Worm (Caenorhabditis elegans) whole organism, L4 larva: ENCODE results near the gene mrp-4.
A peak's percentile ranks its signal among the peaks of the same experiment; 100 is the strongest.

Source experiments
- F44E2.7 ChIP-seq: fragments of 200-800 bp; sonication (Bioruptor generic); IDR thresholded peaks from 2 replicates; pipeline ENCODE4 v2.1.2; 2022; ENCODE audit warnings: missing genetic modification characterization, missing compliant biosample characterization
- Y105C5A.15 ChIP-seq: fragments of 200-800 bp; sonication (Bioruptor generic); IDR thresholded peaks from 2 replicates; pipeline ENCODE4 v1.3.6; 2022; ENCODE audit warnings: missing genetic modification characterization, missing compliant biosample characterization
- aha-1 ChIP-seq: fragments of 150-350 bp; peaks from one replicate; lab custom pipeline; 2014; ENCODE audit warnings: missing biosample characterization, missing genetic modification characterization
- arid-1 ChIP-seq: fragments of 200-800 bp; sonication (Bioruptor generic); conservative IDR thresholded peaks from 2 replicates; pipeline ENCODE4 v1.3.6; 2022; ENCODE audit warnings: missing genetic modification reagents, missing genetic modification characterization, missing compliant biosample characterization
- ceh-28 ChIP-seq: fragments of 150-350 bp; optimal IDR thresholded peaks from 2 replicates; lab custom pipeline; 2014; ENCODE audit warnings: missing biosample characterization, missing genetic modification reagents, missing genetic modification characterization
- ceh-32 ChIP-seq: sonication (generic microtip); optimal IDR thresholded peaks from 2 replicates; lab custom pipeline; 2016; ENCODE audit warnings: mild to moderate bottlenecking, missing genetic modification characterization, missing compliant biosample characterization; ENCODE audit not compliant: poor library complexity
- ceh-82 ChIP-seq: sonication (generic microtip); optimal IDR thresholded peaks from 2 replicates; lab custom pipeline; 2017; ENCODE audit warnings: missing biosample characterization, missing genetic modification characterization
- ctbp-1 ChIP-seq: fragments of 200-800 bp; sonication (Bioruptor generic); IDR thresholded peaks from 2 replicates; pipeline ENCODE4 v1.3.6; 2022; ENCODE audit warnings: missing genetic modification reagents, missing genetic modification characterization, missing compliant biosample characterization
- daf-12 ChIP-seq: fragments of 150-350 bp; optimal IDR thresholded peaks from 2 replicates; lab custom pipeline; 2014; ENCODE audit warnings: missing biosample characterization, missing genetic modification reagents, missing genetic modification characterization
- daf-16 ChIP-seq, 3 experiments: sonication (generic microtip); optimal IDR thresholded peaks; 2 replicates each; lab custom pipeline; 2016 to 2017; ENCODE audit warnings: missing genetic modification characterization in 3 of 3, missing genetic modification reagents in 3 of 3, mild to moderate bottlenecking in 2 of 3, missing compliant biosample characterization in 2 of 3, missing biosample characterization in 1 of 3, moderate library complexity in 1 of 3
- dmd-6 ChIP-seq: fragments of 200-800 bp; sonication (Bioruptor generic); IDR thresholded peaks from 2 replicates; pipeline ENCODE4 v1.3.6; 2022; ENCODE audit warnings: missing genetic modification reagents, missing genetic modification characterization, missing compliant biosample characterization
- dmd-8 ChIP-seq: fragments of 200-800 bp; sonication (Bioruptor generic); IDR thresholded peaks from 2 replicates; pipeline ENCODE4 v1.3.6; 2022; ENCODE audit warnings: missing genetic modification characterization, missing compliant biosample characterization
- dpl-1 ChIP-seq: fragments of 150-350 bp; optimal IDR thresholded peaks from 2 replicates; lab custom pipeline; 2014; ENCODE audit warnings: missing biosample characterization, missing genetic modification reagents, missing genetic modification characterization
- dve-1 ChIP-seq: sonication (generic microtip); optimal IDR thresholded peaks from 2 replicates; lab custom pipeline; 2017; ENCODE audit warnings: antibody characterized with exemption, mild to moderate bottlenecking, missing genetic modification characterization, missing compliant biosample characterization; ENCODE audit not compliant: insufficient read depth
- fkh-10 ChIP-seq: fragments of 150-350 bp; optimal IDR thresholded peaks from 2 replicates; lab custom pipeline; 2014; ENCODE audit warnings: missing biosample characterization, missing genetic modification reagents, missing genetic modification characterization
- fos-1 ChIP-seq: fragments of 150-350 bp; optimal IDR thresholded peaks from 2 replicates; lab custom pipeline; 2014; ENCODE audit warnings: missing biosample characterization, missing genetic modification characterization
- gei-8 ChIP-seq: fragments of 200-800 bp; sonication (Bioruptor generic); optimal IDR thresholded peaks from 2 replicates; lab custom pipeline; 2018; ENCODE audit warnings: mild to moderate bottlenecking, missing genetic modification characterization, missing compliant biosample characterization
- hlh-11 ChIP-seq: fragments of 200-800 bp; sonication (Bioruptor generic); optimal IDR thresholded peaks from 2 replicates; lab custom pipeline; 2018; ENCODE audit warnings: mild to moderate bottlenecking, missing genetic modification characterization, missing compliant biosample characterization
- hlh-30 ChIP-seq: sonication (generic microtip); optimal IDR thresholded peaks from 2 replicates; lab custom pipeline; 2017; ENCODE audit warnings: antibody characterized with exemption, mild to moderate bottlenecking, missing genetic modification characterization, missing compliant biosample characterization; ENCODE audit not compliant: insufficient read depth
- hmg-1.1 ChIP-seq: fragments of 200-800 bp; sonication (Bioruptor generic); IDR thresholded peaks from 2 replicates; pipeline ENCODE4 v1.3.6; 2022; ENCODE audit warnings: missing genetic modification reagents, missing genetic modification characterization, missing compliant biosample characterization
- jun-1 ChIP-seq: fragments of 150-350 bp; optimal IDR thresholded peaks from 2 replicates; lab custom pipeline; 2014; ENCODE audit warnings: missing biosample characterization, missing genetic modification reagents, missing genetic modification characterization
- lin-29 ChIP-seq: fragments of 200-800 bp; sonication (Bioruptor generic); IDR thresholded peaks from 2 replicates; pipeline ENCODE4 v1.3.6; 2022; ENCODE audit warnings: missing genetic modification reagents, missing genetic modification characterization, missing compliant biosample characterization
- lsy-2 ChIP-seq, 2 experiments: fragments of 150-350 bp in 1 of 2; sonication (generic microtip) in 1 of 2; optimal IDR thresholded peaks; 2 replicates each; lab custom pipeline; 2014 to 2017; ENCODE audit warnings: missing biosample characterization in 2 of 2, missing genetic modification characterization in 2 of 2
- madf-9 ChIP-seq: fragments of 200-800 bp; sonication (Bioruptor generic); conservative IDR thresholded peaks from 2 replicates; pipeline ENCODE4 v1.3.6; 2022; ENCODE audit warnings: missing genetic modification reagents, missing genetic modification characterization, missing compliant biosample characterization
- mdl-1 ChIP-seq, 2 experiments: fragments of 150-350 bp in 1 of 2; sonication (generic microtip) in 1 of 2; optimal IDR thresholded peaks; 2 replicates each; lab custom pipeline; 2014 to 2017; ENCODE audit warnings: missing biosample characterization in 2 of 2, missing genetic modification characterization in 2 of 2
- mes-2 ChIP-seq: sonication (generic microtip); optimal IDR thresholded peaks from 2 replicates; lab custom pipeline; 2016; ENCODE audit warnings: missing genotype, mild to moderate bottlenecking, missing genetic modification characterization, missing compliant biosample characterization; ENCODE audit not compliant: poor library complexity, severe bottlenecking
- mxl-3 ChIP-seq: fragments of 200-800 bp; sonication (Bioruptor generic); optimal IDR thresholded peaks from 2 replicates; lab custom pipeline; 2018; ENCODE audit warnings: mild to moderate bottlenecking, missing genetic modification characterization, missing compliant biosample characterization
- nhr-10 ChIP-seq: fragments of 150-350 bp; optimal IDR thresholded peaks from 2 replicates; lab custom pipeline; 2014; ENCODE audit warnings: missing biosample characterization, missing genetic modification characterization
- nhr-25 ChIP-seq: sonication (generic microtip); optimal IDR thresholded peaks from 2 replicates; lab custom pipeline; 2017; ENCODE audit warnings: missing genetic modification characterization, mild to moderate bottlenecking, missing compliant biosample characterization, antibody characterized with exemption, moderate library complexity, borderline replicate concordance; ENCODE audit not compliant: insufficient read depth
- nhr-28 ChIP-seq: fragments of 150-350 bp; optimal IDR thresholded peaks from 2 replicates; lab custom pipeline; 2014; ENCODE audit warnings: missing biosample characterization, missing genetic modification characterization
- nhr-77 ChIP-seq: fragments of 150-350 bp; optimal IDR thresholded peaks from 2 replicates; lab custom pipeline; 2014; ENCODE audit warnings: missing biosample characterization, missing genetic modification characterization
- pqm-1 ChIP-seq: sonication (generic microtip); optimal IDR thresholded peaks from 2 replicates; lab custom pipeline; 2017; ENCODE audit warnings: missing biosample characterization, missing genetic modification characterization
- rbr-2 ChIP-seq: sonication (generic microtip); optimal IDR thresholded peaks from 2 replicates; lab custom pipeline; 2016; ENCODE audit warnings: missing genotype, missing genetic modification characterization, missing compliant biosample characterization
- set-16 ChIP-seq: fragments of 200-800 bp; sonication (Bioruptor generic); IDR thresholded peaks from 2 replicates; pipeline ENCODE4 v1.3.6; 2022; ENCODE audit warnings: missing genetic modification reagents, missing genetic modification characterization, missing compliant biosample characterization
- snpc-1.2 ChIP-seq: fragments of 200-800 bp; sonication (Bioruptor generic); IDR thresholded peaks from 2 replicates; pipeline ENCODE4 v1.3.6; 2022; ENCODE audit warnings: missing genetic modification reagents, missing genetic modification characterization, missing compliant biosample characterization
- spr-3 ChIP-seq: fragments of 200-800 bp; sonication (Bioruptor generic); optimal IDR thresholded peaks from 2 replicates; lab custom pipeline; 2018; ENCODE audit warnings: mild to moderate bottlenecking, missing genetic modification characterization, missing compliant biosample characterization
- unc-39 ChIP-seq: sonication (generic microtip); optimal IDR thresholded peaks from 2 replicates; lab custom pipeline; 2017; ENCODE audit warnings: missing biosample characterization, missing genetic modification characterization
- unc-62 ChIP-seq, 3 experiments: fragments of 150-350 bp in 1 of 3; sonication (generic microtip); optimal IDR thresholded peaks in 2 of 3; peaks in 1 of 3; 1 replicate in 1 of 3; 2 replicates in 2 of 3; lab custom pipeline; 2014 to 2017; ENCODE audit warnings: missing biosample characterization in 3 of 3, missing genetic modification characterization in 3 of 3, missing genetic modification reagents in 3 of 3, missing genotype in 1 of 3
- vab-7 ChIP-seq: fragments of 200-800 bp; sonication (Bioruptor generic); IDR thresholded peaks from 2 replicates; pipeline ENCODE4 v1.3.6; 2022; ENCODE audit warnings: missing genetic modification reagents, missing genetic modification characterization, missing compliant biosample characterization
- zfp-3 ChIP-seq: fragments of 200-800 bp; sonication (Bioruptor generic); conservative IDR thresholded peaks from 2 replicates; pipeline ENCODE4 v1.3.6; 2022; ENCODE audit warnings: missing genetic modification reagents, missing genetic modification characterization, missing compliant biosample characterization
- zip-11 ChIP-seq: fragments of 200-800 bp; sonication (Bioruptor generic); IDR thresholded peaks from 2 replicates; pipeline ENCODE4 v1.3.6; 2022; ENCODE audit warnings: missing genetic modification characterization, missing compliant biosample characterization
- ztf-7 ChIP-seq: fragments of 150-350 bp; optimal IDR thresholded peaks from 2 replicates; lab custom pipeline; 2014; ENCODE audit warnings: missing biosample characterization, missing genetic modification characterization

The mrp-4 gene

DNA sequence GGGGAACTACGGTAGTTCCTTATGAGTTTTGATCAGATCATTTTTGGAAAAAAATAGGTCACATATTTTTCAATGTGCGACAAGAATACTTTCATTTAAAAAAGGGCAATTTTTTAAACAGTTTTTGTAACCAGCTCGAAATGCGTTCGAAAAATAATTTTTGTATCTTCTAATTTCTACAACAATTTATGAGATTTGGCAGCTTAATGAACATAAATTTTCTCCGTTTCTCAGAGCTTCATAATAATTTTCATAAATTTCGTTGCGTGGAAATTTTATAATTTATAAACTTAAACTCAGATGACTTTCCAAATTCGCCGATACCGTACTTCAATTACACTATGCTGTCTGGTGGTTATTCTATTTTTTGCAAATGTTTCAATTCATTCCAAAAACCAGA, 10.8 kb downstream of the mrp-4 start, which contains the start of gene F21G4.3:
F21G4.3 (plus strand) TSS at position 301 of the 400 bp plus-strand sequence.
- TF ChIP-seq set-16 (GFP tag; lab: Robert Waterston, UW) (no peak), dmd-6 (GFP tag; lab: Robert Waterston, UW) (no peak), hmg-1.1 (no peak), pqm-1 (tag; lab: Kevin White, UChicago) (no peak), snpc-1.2 (GFP tag; lab: Robert Waterston, UW) (no peak), spr-3 (no peak), zip-11 (GFP tag; lab: Robert Waterston, UW) (no peak), Y105C5A.15 (no peak), F44E2.7 (no peak)

DNA sequence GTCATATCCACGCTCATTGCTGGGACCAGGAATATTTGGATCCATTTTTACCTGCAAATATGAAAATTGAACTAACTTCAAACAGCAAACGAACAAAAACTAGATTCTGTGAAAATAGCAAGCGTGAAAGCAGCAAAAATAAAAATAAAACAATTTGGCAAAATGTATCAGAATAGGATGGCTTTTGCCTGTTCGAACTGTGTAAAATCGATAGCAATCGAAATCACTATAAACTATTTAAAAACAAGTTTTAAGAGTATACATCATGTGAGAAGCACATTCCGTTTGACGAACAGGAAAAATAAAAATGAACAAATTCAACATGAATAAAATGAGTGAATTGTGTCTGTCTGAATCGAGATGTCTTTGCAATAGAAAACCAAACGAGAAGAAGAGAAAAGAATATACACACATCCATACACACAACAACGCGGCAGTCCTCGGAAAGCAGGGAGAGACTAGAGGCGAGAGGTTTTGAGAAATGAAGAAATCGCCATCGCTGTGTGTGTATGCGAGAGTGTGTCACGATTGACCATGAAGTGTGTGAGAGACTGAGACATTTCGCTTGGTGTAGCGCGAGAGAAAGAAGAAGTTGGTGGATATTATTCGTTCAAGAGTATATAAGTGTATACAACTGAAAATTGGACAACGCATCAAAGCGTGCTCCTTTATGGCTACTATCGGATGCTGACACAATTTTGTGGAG, 15.5 kb downstream of the mrp-4 start, which contains the start of gene phf-34:
phf-34 (minus strand) TSS at position 51 of the 706 bp plus-strand sequence.
- 0 out of 2 replicates have a peak, but pooled peaks have one; percentile 24 for TF ChIP-seq arid-1
- no peak for TF ChIP-seq ztf-7
- peak in 1 of 2 experiments; percentile 60 for TF ChIP-seq mdl-1 (tag; optimal IDR thresholded peaks at IDR 0.05; lab: Kevin White, UChicago)
- TF ChIP-seq unc-39 (tag; lab: Kevin White, UChicago), result no peak
- TF ChIP-seq fkh-10 (GFP tag; lab: Kevin White, UChicago), result peak; percentile 56
- TF ChIP-seq nhr-28, result peak; percentile 70
- no peak for TF ChIP-seq daf-16 (GFP tag; optimal IDR thresholded peaks at IDR 0.05; lab: Kevin White, UChicago)
- peak; percentile 41 for TF ChIP-seq daf-16 (tag; optimal IDR thresholded peaks at IDR 0.05; lab: Kevin White, UChicago)
- peak; percentile 45 for TF ChIP-seq dve-1 (tag; lab: Kevin White, UChicago)
- TF ChIP-seq lsy-2 (tag; optimal IDR thresholded peaks at IDR 0.05; lab: Kevin White, UChicago), result peak in 1 of 2 experiments; percentile 58
- TF ChIP-seq ctbp-1 (GFP tag; lab: Robert Waterston, UW), result no peak
- TF ChIP-seq rbr-2, result peak; percentile 58
- peak; percentile 14 for TF ChIP-seq dpl-1 (GFP tag; lab: Kevin White, UChicago)
- peak; percentile 5 for TF ChIP-seq nhr-77 (tag; lab: Kevin White, UChicago)
- TF ChIP-seq madf-9 (GFP tag; lab: Robert Waterston, UW), result no peak
- TF ChIP-seq fos-1 (tag; lab: Kevin White, UChicago), result no peak
- TF ChIP-seq unc-62 (GFP tag; optimal IDR thresholded peaks at IDR 0.05 in 1 of 2; lab: Kevin White, UChicago), result peak in 1 of 2 experiments; percentile 61
- TF ChIP-seq unc-62 (tag; optimal IDR thresholded peaks at IDR 0.05; lab: Kevin White, UChicago), result no peak
- TF ChIP-seq aha-1 (tag; lab: Kevin White, UChicago), result peak; percentile 72
- no peak for TF ChIP-seq ceh-28
- no peak for TF ChIP-seq lin-29
- peak; percentile 58 for TF ChIP-seq mxl-3
- TF ChIP-seq hlh-30 (tag; lab: Kevin White, UChicago), result peak; percentile 62
- peak; percentile 70 for TF ChIP-seq hmg-1.1

ce11 chrX:9905840-9906239, 21.8 kb downstream of the mrp-4 start, which contains the start of gene F21G4.5:
F21G4.5 (plus strand) TSS chrX:9906140.
- TF ChIP-seq gei-8 (GFP tag; lab: Kevin White, UChicago), result no peak
- TF ChIP-seq zfp-3, result no peak
- no peak for TF ChIP-seq daf-12
- no peak for TF ChIP-seq dmd-8 (GFP tag; lab: Robert Waterston, UW)
- no peak for TF ChIP-seq dve-1 (tag; lab: Kevin White, UChicago)
- TF ChIP-seq ceh-32 (tag; lab: Kevin White, UChicago), result no peak
- no peak for TF ChIP-seq nhr-25
- TF ChIP-seq ceh-82 (tag; lab: Kevin White, UChicago), result no peak
- TF ChIP-seq mes-2 (tag; lab: Kevin White, UChicago), result no peak
- TF ChIP-seq vab-7 (GFP tag; lab: Robert Waterston, UW), result no peak
- no peak for TF ChIP-seq jun-1 (tag; lab: Kevin White, UChicago)
- no peak for TF ChIP-seq hlh-11 (tag; lab: Kevin White, UChicago)
- TF ChIP-seq nhr-10, result no peak
